Worm (Caenorhabditis elegans) whole organism, L4/young adult: ENCODE data around the gene F10E9.3.

ENCODE experiments used
- W03F9.2 ChIP-seq: fragments of 150-350 bp; optimal IDR thresholded peaks from 2 replicates; lab custom pipeline; 2014; ENCODE audit warnings: missing biosample characterization, missing genetic modification characterization
- dao-5 ChIP-seq: sonication (generic microtip); optimal IDR thresholded peaks from 2 replicates; lab custom pipeline; 2016; ENCODE audit warnings: missing genotype, missing genetic modification characterization, moderate library complexity, missing compliant biosample characterization
- him-1 ChIP-seq: sonication (generic microtip); optimal IDR thresholded peaks from 2 replicates; lab custom pipeline; 2016; ENCODE audit warnings: missing genotype, missing genetic modification reagents, missing genetic modification characterization, missing compliant biosample characterization

DNA sequence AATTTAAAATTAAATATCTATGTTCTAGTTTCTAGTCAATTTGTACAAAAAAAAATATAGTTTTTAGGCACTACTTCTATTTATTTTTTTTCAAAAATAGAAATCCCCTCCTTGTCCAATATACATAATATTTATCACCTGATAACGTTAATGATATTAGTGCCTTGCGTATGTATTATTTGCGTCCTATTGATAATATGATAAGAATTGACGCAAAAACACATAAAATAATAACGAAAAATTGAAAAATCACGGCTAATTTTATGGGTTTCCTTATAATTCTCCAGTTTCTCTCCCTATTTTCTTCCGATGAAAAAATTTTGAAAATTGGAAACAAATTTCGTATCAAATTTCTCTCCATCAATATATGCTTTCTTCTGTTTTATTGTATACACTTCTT is 11.1 kb upstream of the F10E9.3 start:
- TF ChIP-seq him-1 (tag; lab: Kevin White, UChicago) (no peak), dao-5 (tag; lab: Kevin White, UChicago) (no peak), W03F9.2 (tag; lab: Kevin White, UChicago) (no peak)
